Worm (Caenorhabditis elegans) whole organism, midembryonic: ENCODE measurements around the gene math-23.

Experiments
- T22C8.4 ChIP-seq: fragments of 200-800 bp; sonication (Bioruptor generic); IDR thresholded peaks from 2 replicates; pipeline ENCODE4 v1.3.6; 2022; ENCODE audit warnings: missing genetic modification characterization, missing compliant biosample characterization
- cog-1 ChIP-seq: sonication (generic microtip); optimal IDR thresholded peaks from 2 replicates; lab custom pipeline; 2016; ENCODE audit warnings: missing genetic modification characterization, missing compliant biosample characterization
- flt-1 ChIP-seq: fragments of 200-800 bp; sonication (Bioruptor generic); IDR thresholded peaks from 2 replicates; pipeline ENCODE4 v1.3.6; 2022; ENCODE audit warnings: missing genetic modification characterization, missing compliant biosample characterization
- med-1 ChIP-seq: sonication (generic microtip); optimal IDR thresholded peaks from 2 replicates; lab custom pipeline; 2017; ENCODE audit warnings: missing genetic modification characterization, mild to moderate bottlenecking, missing compliant biosample characterization, antibody characterized with exemption, missing genetic modification reagents; ENCODE audit not compliant: insufficient read depth
- ref-1 ChIP-seq: fragments of 200-800 bp; sonication (Bioruptor generic); conservative IDR thresholded peaks from 2 replicates; pipeline ENCODE4 v1.3.6; 2022; ENCODE audit warnings: missing genetic modification reagents, missing genetic modification characterization, missing compliant biosample characterization
- tab-1 ChIP-seq: fragments of 200-800 bp; sonication (Bioruptor generic); IDR thresholded peaks from 2 replicates; pipeline ENCODE4 v1.3.6; 2022; ENCODE audit warnings: missing genetic modification characterization, missing compliant biosample characterization
- ztf-23 ChIP-seq: fragments of 200-800 bp; sonication (Bioruptor generic); IDR thresholded peaks from 2 replicates; pipeline ENCODE4 v1.3.6; 2022; ENCODE audit warnings: missing genetic modification reagents, missing genetic modification characterization, missing compliant biosample characterization
- ztf-29 ChIP-seq: fragments of 200-800 bp; sonication (Bioruptor generic); IDR thresholded peaks from 2 replicates; pipeline ENCODE4 v1.3.6; 2022; ENCODE audit warnings: missing genetic modification reagents, missing genetic modification characterization, missing compliant biosample characterization

DNA sequence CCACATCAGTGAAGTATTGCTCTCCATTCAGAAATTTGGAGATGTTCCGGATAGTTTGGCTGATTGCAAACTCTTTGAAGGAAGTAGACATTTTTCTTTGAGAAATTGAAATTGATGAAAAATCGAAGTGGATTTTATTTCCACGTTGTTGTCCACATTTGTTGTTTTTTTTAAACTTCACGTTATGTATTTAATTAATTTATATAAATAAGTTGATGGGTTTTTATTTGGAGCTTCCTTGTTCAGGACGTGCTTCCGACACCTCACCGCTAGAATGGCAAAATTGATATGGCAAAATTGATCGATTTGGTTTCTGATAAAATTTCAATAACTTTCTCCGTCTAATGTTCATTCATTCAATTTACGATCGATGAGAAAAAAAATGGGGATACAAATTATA, 44.3 kb downstream of the math-23 start, which contains the start of gene math-48:
- TF ChIP-seq tab-1 (GFP tag; lab: Robert Waterston, UW) (no peak), ztf-29 (GFP tag; lab: Robert Waterston, UW) (no peak), ref-1 (no peak), cog-1 (tag; lab: Kevin White, UChicago) (no peak), T22C8.4 (no peak), flt-1 (GFP tag; lab: Robert Waterston, UW) (no peak), ztf-23 (GFP tag; lab: Robert Waterston, UW) (no peak), med-1 (GFP tag; lab: Kevin White, UChicago) (no peak)
